Worm (Caenorhabditis elegans): ENCODE measurements around the gene fmi-1.

DNA sequence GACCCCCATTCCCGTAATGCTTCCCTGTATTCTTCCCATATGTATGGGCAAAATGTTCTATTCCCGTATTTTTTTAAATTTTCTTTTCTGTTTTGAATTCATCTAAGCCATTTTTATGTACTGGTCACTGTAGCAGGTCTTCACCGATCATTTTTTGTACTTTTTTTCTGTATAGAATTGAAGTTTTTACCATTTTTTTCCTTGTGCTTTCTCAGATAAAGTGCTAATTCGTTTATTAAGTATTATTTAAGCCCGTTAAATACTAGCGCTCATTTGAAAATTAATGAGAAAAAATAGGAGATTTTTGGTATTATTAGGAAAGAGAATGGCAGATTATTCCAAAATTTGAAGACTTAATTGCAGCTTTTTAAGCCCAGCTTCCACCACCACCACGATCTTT lies 12.1 kb upstream of the fmi-1 start:
- TF ChIP-seq fkh-10 (GFP tag; optimal IDR thresholded peaks at IDR 0.05) (no peak), daf-16 (GFP tag; optimal IDR thresholded peaks at IDR 0.05) (no peak), daf-16 (tag; optimal IDR thresholded peaks at IDR 0.05) (no peak), mxl-3 (GFP tag; optimal IDR thresholded peaks at IDR 0.05) (no peak), zag-1 (tag; optimal IDR thresholded peaks at IDR 0.05) (no peak)
